Fruit fly (Drosophila melanogaster): Measurements from ENCODE around the gene CG2310.

Gene CG2310

dm6 chr3R:29493242-29493944 is at the start of gene CG2310, which contains the start of gene Diedel:
Gene CG2310 (minus strand): TSS chr3R:29493518.
Gene Diedel (plus strand): TSS chr3R:29493852.
- TF ChIP-seq Hr83 (GFP tag; optimal IDR thresholded peaks at IDR 0.05; ENCODE audit: poor library complexity, severe bottlenecking) (peak; percentile 37), Rel (GFP tag; optimal IDR thresholded peaks at IDR 0.05) (no peak), Rel (tag; optimal IDR thresholded peaks at IDR 0.05) (peak; percentile 31), fru (GFP tag; optimal IDR thresholded peaks at IDR 0.05) (no peak), Vsx2 (GFP tag; optimal IDR thresholded peaks at IDR 0.05; ENCODE audit: partially characterized antibody) (peak; percentile 90), Hnf4 (GFP tag; optimal IDR thresholded peaks at IDR 0.05) (no peak), N (GFP tag; optimal IDR thresholded peaks at IDR 0.05) (peak; percentile 75), brk (GFP tag; optimal IDR thresholded peaks at IDR 0.05) (no peak), Myc (optimal IDR thresholded peaks at IDR 0.05) (no peak), Abd-B (GFP tag; optimal IDR thresholded peaks at IDR 0.05) (no peak), CrebA (GFP tag; optimal IDR thresholded peaks at IDR 0.05; ENCODE audit: borderline replicate concordance) (no peak), dsf (GFP tag; optimal IDR thresholded peaks at IDR 0.05; ENCODE audit: borderline replicate concordance) (no peak), Dif (GFP tag; optimal IDR thresholded peaks at IDR 0.05; ENCODE audit: partially characterized antibody) (peak; percentile 88), lola (GFP tag; optimal IDR thresholded peaks at IDR 0.05) (no peak)

DNA sequence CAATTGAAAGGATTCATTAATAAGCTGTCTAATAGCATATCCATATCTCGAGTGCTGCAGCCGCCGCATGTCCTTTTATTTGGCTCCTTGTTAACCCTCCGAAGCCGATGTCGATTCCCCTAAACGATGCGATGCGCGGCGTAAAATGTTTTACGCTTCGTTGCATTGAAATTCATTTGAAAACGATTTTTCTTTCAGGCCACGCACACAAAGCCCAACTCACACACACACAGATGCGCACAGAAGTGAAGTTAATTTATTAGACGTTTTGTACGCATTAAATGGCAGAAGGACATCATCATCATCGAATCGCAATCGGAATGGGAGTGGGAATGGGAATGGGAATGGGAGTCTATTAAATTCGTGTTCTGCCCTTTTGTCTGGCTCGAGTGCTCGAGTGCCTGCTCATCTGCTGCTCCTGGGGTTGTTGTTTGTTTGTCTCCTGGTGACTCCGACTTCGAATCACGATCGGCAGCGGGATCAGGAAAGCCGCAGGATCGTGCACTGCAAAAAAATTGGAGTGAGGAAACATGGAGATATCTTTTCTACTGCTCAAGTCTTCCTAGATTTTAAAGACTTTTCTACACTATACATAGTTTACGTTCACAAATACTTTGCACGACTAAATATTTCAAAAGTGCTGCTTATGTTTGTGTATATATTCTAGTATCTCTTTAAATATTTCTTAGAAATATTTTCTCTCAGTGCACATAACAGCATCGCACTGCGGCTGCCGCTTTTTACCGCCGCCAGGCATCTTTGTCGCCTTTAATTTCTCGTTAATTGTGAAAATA is 47.8 kb upstream of the CG2310 start:
- no peak for TF ChIP-seq sage (GFP tag; optimal IDR thresholded peaks at IDR 0.05)
- no peak for TF ChIP-seq Myc (optimal IDR thresholded peaks at IDR 0.05)
- no peak for TF ChIP-seq Dfd (GFP tag; optimal IDR thresholded peaks at IDR 0.05)
- no peak for TF ChIP-seq dmrt93B (GFP tag; optimal IDR thresholded peaks at IDR 0.05)
- no peak for TF ChIP-seq Abd-B (GFP tag; optimal IDR thresholded peaks at IDR 0.05)
- TF ChIP-seq Dif (GFP tag; optimal IDR thresholded peaks at IDR 0.05; ENCODE audit: partially characterized antibody), result no peak
- TF ChIP-seq fru (GFP tag; optimal IDR thresholded peaks at IDR 0.05), result no peak
- no peak for TF ChIP-seq jim (GFP tag; optimal IDR thresholded peaks at IDR 0.05)
- no peak for TF ChIP-seq woc (GFP tag; optimal IDR thresholded peaks at IDR 0.05)
- no peak for TF ChIP-seq rgr (GFP tag; optimal IDR thresholded peaks at IDR 0.05)
- no peak for TF ChIP-seq OdsH (GFP tag; optimal IDR thresholded peaks at IDR 0.05)

DNA sequence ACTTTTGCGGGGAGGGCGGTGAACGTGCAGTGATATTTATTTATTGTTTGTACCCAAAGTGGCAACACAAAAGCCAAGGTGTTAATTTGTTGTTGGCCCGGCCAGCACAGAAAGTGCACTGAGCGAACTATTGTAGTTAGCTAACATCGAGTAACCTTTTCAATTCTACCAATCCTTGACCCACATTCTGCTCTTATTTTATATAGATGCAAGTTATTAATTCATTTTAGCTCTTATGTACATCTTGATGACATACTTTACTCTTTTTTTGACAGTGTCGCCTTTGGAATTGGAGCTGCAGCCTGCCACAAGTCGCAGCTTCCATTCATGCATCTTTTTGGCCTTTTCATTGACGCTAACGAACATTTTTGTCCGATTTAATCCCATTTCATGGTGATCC is 45.1 kb upstream of the CG2310 start:
- TF ChIP-seq Dfd (GFP tag; optimal IDR thresholded peaks at IDR 0.05), result no peak
- peak; percentile 53 for TF ChIP-seq psq (GFP tag; optimal IDR thresholded peaks at IDR 0.05)
- TF ChIP-seq ey (GFP tag; optimal IDR thresholded peaks at IDR 0.05), result peak; percentile 71
- peak; percentile 21 for TF ChIP-seq CG32264 (GFP tag; optimal IDR thresholded peaks at IDR 0.05)
- TF ChIP-seq HLH106 (tag; optimal IDR thresholded peaks at IDR 0.05), result peak; percentile 68
- no peak for TF ChIP-seq Jra (GFP tag; optimal IDR thresholded peaks at IDR 0.05)
- TF ChIP-seq dsf (GFP tag; optimal IDR thresholded peaks at IDR 0.05; ENCODE audit: borderline replicate concordance), result no peak
- TF ChIP-seq Abd-B (GFP tag; optimal IDR thresholded peaks at IDR 0.05), result no peak
- TF ChIP-seq CrebA (GFP tag; optimal IDR thresholded peaks at IDR 0.05; ENCODE audit: borderline replicate concordance), result no peak
- TF ChIP-seq usp (GFP tag; optimal IDR thresholded peaks at IDR 0.05), result no peak
- TF ChIP-seq Sp1 (GFP tag; optimal IDR thresholded peaks at IDR 0.05), result peak; percentile 57
- TF ChIP-seq dl (GFP tag; optimal IDR thresholded peaks at IDR 0.05; ENCODE audit: insufficient read depth in 1 of 2, partially characterized antibody in 2 of 2), result no peak
- no peak for TF ChIP-seq sv (GFP tag; optimal IDR thresholded peaks at IDR 0.05)
- TF ChIP-seq Dif (GFP tag; optimal IDR thresholded peaks at IDR 0.05; ENCODE audit: partially characterized antibody), result no peak
- TF ChIP-seq Mio (GFP tag; optimal IDR thresholded peaks at IDR 0.05), result no peak
- no peak for TF ChIP-seq Hr78 (GFP tag; optimal IDR thresholded peaks at IDR 0.05)
- TF ChIP-seq brk (GFP tag; optimal IDR thresholded peaks at IDR 0.05), result no peak
- TF ChIP-seq jim (GFP tag; optimal IDR thresholded peaks at IDR 0.05), result no peak
- no peak for TF ChIP-seq CG9705 (GFP tag; optimal IDR thresholded peaks at IDR 0.05)
- no peak for TF ChIP-seq pan (optimal IDR thresholded peaks at IDR 0.05)
- peak; percentile 60 for TF ChIP-seq br (GFP tag; optimal IDR thresholded peaks at IDR 0.05)
- TF ChIP-seq GATAd (GFP tag; optimal IDR thresholded peaks at IDR 0.05), result no peak
- peak in 1 of 2 experiments; percentile 69 for TF ChIP-seq foxo (GFP tag; optimal IDR thresholded peaks at IDR 0.05)
- TF ChIP-seq lola (GFP tag; optimal IDR thresholded peaks at IDR 0.05), result no peak
- TF ChIP-seq fru (GFP tag; optimal IDR thresholded peaks at IDR 0.05), result peak; percentile 63
- TF ChIP-seq Myc (optimal IDR thresholded peaks at IDR 0.05), result no peak
- peak; percentile 33 for TF ChIP-seq dmrt93B (GFP tag; optimal IDR thresholded peaks at IDR 0.05)
- TF ChIP-seq tai (GFP tag; optimal IDR thresholded peaks at IDR 0.05), result no peak
- no peak for TF ChIP-seq Hr83 (GFP tag; optimal IDR thresholded peaks at IDR 0.05; ENCODE audit: poor library complexity, severe bottlenecking)
- TF ChIP-seq Rel (GFP tag; optimal IDR thresholded peaks at IDR 0.05), result no peak
- TF ChIP-seq Rel (tag; optimal IDR thresholded peaks at IDR 0.05), result no peak
- peak; percentile 82 for TF ChIP-seq h (GFP tag; optimal IDR thresholded peaks at IDR 0.05)
- peak; percentile 50 for TF ChIP-seq sage (GFP tag; optimal IDR thresholded peaks at IDR 0.05)
- no peak for TF ChIP-seq Hnf4 (GFP tag; optimal IDR thresholded peaks at IDR 0.05)
- no peak for TF ChIP-seq N (GFP tag; optimal IDR thresholded peaks at IDR 0.05)
- peak; percentile 62 for TF ChIP-seq OdsH (GFP tag; optimal IDR thresholded peaks at IDR 0.05)
- TF ChIP-seq Vsx2 (GFP tag; optimal IDR thresholded peaks at IDR 0.05; ENCODE audit: partially characterized antibody), result no peak
- TF ChIP-seq rgr (GFP tag; optimal IDR thresholded peaks at IDR 0.05), result peak; percentile 60
- TF ChIP-seq woc (GFP tag; optimal IDR thresholded peaks at IDR 0.05), result peak; percentile 54

All from whole organism, wandering third instar larva.